Fruit fly (Drosophila melanogaster) whole organism, pupa: Measurements from ENCODE around the gene CG10137.
A peak's percentile ranks its signal among the peaks of the same experiment; 100 is the strongest.

Source experiments
- CG15710 ChIP-seq: fragments of 200-800 bp; sonication (Bioruptor generic); optimal IDR thresholded peaks from 2 replicates; lab custom pipeline; 2018; ENCODE audit warnings: missing biosample characterization, mild to moderate bottlenecking, missing genetic modification characterization, moderate library complexity
- CG17806 ChIP-seq: fragments of 200-800 bp; sonication (Bioruptor generic); optimal IDR thresholded peaks from 2 replicates; lab custom pipeline; 2018; ENCODE audit warnings: missing biosample characterization, mild to moderate bottlenecking, missing genetic modification characterization, moderate library complexity
- CG34367 ChIP-seq: fragments of 200-800 bp; sonication (Bioruptor generic); optimal IDR thresholded peaks from 2 replicates; lab custom pipeline; 2018; ENCODE audit warnings: missing biosample characterization, mild to moderate bottlenecking, missing genetic modification characterization
- CG4496 ChIP-seq: fragments of 200-800 bp; sonication (Bioruptor generic); IDR thresholded peaks from 3 replicates; pipeline ENCODE4 v1.3.6; 2022; ENCODE audit warnings: missing biosample characterization, missing genetic modification characterization
- CG8159 ChIP-seq: fragments of 200-800 bp; sonication (Bioruptor generic); optimal IDR thresholded peaks from 3 replicates; lab custom pipeline; 2018; ENCODE audit warnings: missing biosample characterization, mild to moderate bottlenecking, missing genetic modification characterization, moderate library complexity
- CG8301 ChIP-seq: fragments of 200-800 bp; sonication (Bioruptor generic); optimal IDR thresholded peaks from 2 replicates; lab custom pipeline; 2018; ENCODE audit warnings: missing biosample characterization, mild to moderate bottlenecking, missing genetic modification characterization
- D1 ChIP-seq: fragments of 200-800 bp; sonication (Bioruptor generic); optimal IDR thresholded peaks from 2 replicates; lab custom pipeline; 2018; ENCODE audit warnings: missing biosample characterization, mild to moderate bottlenecking, missing genetic modification characterization, moderate library complexity
- Ets98B ChIP-seq: fragments of 200-800 bp; sonication (Bioruptor generic); IDR thresholded peaks from 2 replicates; pipeline ENCODE4 v1.3.6; 2022; ENCODE audit warnings: missing biosample characterization, missing genetic modification characterization
- Pif1B ChIP-seq: fragments of 200-800 bp; sonication (Bioruptor generic); optimal IDR thresholded peaks from 3 replicates; lab custom pipeline; 2016; ENCODE audit warnings: missing biosample characterization, missing genetic modification characterization
- Snoo ChIP-seq: fragments of 200-800 bp; sonication (Bioruptor generic); optimal IDR thresholded peaks from 3 replicates; lab custom pipeline; 2017; ENCODE audit warnings: missing biosample characterization, mild to moderate bottlenecking, missing genetic modification characterization, inconsistent platforms
- fd96Ca ChIP-seq: fragments of 200-800 bp; sonication (Bioruptor generic); IDR thresholded peaks from 3 replicates; pipeline ENCODE4 v1.3.6; 2022; ENCODE audit warnings: missing biosample characterization, missing genetic modification characterization
- rn ChIP-seq: fragments of 200-800 bp; sonication (Bioruptor generic); IDR thresholded peaks from 2 replicates; pipeline ENCODE4 v1.3.6; 2022; ENCODE audit warnings: missing biosample characterization, missing genetic modification characterization

CG10137 gene

dm6 chr2L:19577187-19577765 lies 50.8 kb downstream of the CG10137 start, which contains the start of the genes spi and msb1l:
Gene spi (minus strand): TSS chr2L:19577315.
Gene msb1l (plus strand): TSS chr2L:19577701.
- TF ChIP-seq CG15710 (tag; lab: Kevin White, UChicago) (peak; percentile 41), rn (GFP tag; lab: Robert Waterston, UW) (no peak), CG8159 (tag; lab: Kevin White, UChicago) (peak; percentile 5)
- TF ChIP-seq, all 21 proteins: peak for 2

DNA sequence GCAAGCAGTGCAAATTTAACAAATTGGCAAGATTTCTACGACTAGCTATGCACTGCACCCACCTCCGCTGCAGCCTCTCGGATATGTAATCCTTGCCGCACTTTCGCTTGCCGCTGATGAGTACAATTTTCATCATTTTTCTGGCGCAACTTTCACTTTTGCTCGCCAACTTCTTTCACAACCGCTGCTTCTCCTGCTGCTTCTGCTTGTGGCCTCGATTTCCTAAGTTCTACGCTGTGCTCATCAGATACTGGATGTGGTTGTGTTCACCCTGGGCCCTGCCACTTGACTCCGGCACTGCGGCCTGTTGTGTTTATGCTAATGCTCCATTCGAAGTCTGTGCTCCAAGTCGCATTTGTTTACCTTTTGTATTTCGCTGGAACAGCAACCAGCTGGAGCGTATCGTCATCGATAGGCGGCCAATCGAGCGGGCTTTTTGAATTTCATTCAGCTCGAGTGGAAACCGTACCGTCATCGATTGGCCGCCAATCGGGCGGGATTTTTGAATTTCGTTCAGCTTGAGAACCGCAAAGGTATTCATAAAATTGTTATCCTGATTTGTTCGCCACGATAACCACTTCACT lies 53.6 kb downstream of the CG10137 start, which contains the start of gene Pmvk:
Gene Pmvk (minus strand): TSS at position 357 of the 584 bp plus-strand sequence.
- TF ChIP-seq D1 (tag; lab: Kevin White, UChicago) (no peak), fd96Ca (no peak), Pif1B (GFP tag; lab: Kevin White, UChicago) (no peak), CG8301 (tag; lab: Kevin White, UChicago) (peak; percentile 31), Snoo (no peak), CG15710 (tag; lab: Kevin White, UChicago) (no peak)

- 0 out of 3 replicates have a peak, but pooled peaks have one; percentile 60 for TF ChIP-seq CG4496 (GFP tag; lab: Robert Waterston, UW)
- TF ChIP-seq CG17806 (tag; lab: Kevin White, UChicago): no peak
- TF ChIP-seq Snoo: peak; percentile 37
- TF ChIP-seq CG8159 (tag; lab: Kevin White, UChicago): peak; percentile 29
- TF ChIP-seq fd96Ca: peak; percentile 70
- 0 out of 2 replicates have a peak, but pooled peaks have one; percentile 21 for TF ChIP-seq rn (GFP tag; lab: Robert Waterston, UW)
- TF ChIP-seq CG8301 (tag; lab: Kevin White, UChicago): no peak
- TF ChIP-seq CG34367 (tag; lab: Kevin White, UChicago): no peak
- TF ChIP-seq Ets98B (GFP tag; lab: Robert Waterston, UW): 0 out of 2 replicates have a peak, but pooled peaks have one; percentile 7
- TF ChIP-seq Pif1B (GFP tag; lab: Kevin White, UChicago): peak; percentile 19
- TF ChIP-seq CG15710 (tag; lab: Kevin White, UChicago): peak; percentile 12
- TF ChIP-seq, all 21 proteins: peak for 8
These were observed 55.7 kb downstream of the CG10137 start, which contains the start of gene Hakai for dm6 chr2L:19582185-19582584. Gene Hakai (minus strand): TSS chr2L:19582474.
